Worm (Caenorhabditis elegans): ENCODE results near the gene F23H12.5.

F23H12.5 gene

ce11 chrV:12317894-12318553, 40.4 kb upstream of the F23H12.5 start, which contains the start of the genes R04F11.5 and R04F11.2:
TSS of gene R04F11.5 (minus strand) at chrV:12318019.
TSS of gene R04F11.2 (plus strand) at chrV:12318381.
- TF ChIP-seq sptf-1 (tag; optimal IDR thresholded peaks at IDR 0.05) (peak; percentile 3), elt-1 (tag; optimal IDR thresholded peaks at IDR 0.05; ENCODE audit: borderline replicate concordance, insufficient read depth) (no peak), nhr-12 (tag; optimal IDR thresholded peaks at IDR 0.05) (no peak), drap-1 (GFP tag; optimal IDR thresholded peaks at IDR 0.05) (no peak), nhr-237 (tag; optimal IDR thresholded peaks at IDR 0.05) (peak; percentile 79), ztf-11 (tag; optimal IDR thresholded peaks at IDR 0.05) (no peak), ceh-43 (GFP tag; optimal IDR thresholded peaks at IDR 0.05) (no peak), nhr-76 (tag; optimal IDR thresholded peaks at IDR 0.05) (no peak), nhr-28 (tag; optimal IDR thresholded peaks at IDR 0.05) (no peak), ceh-39 (tag; optimal IDR thresholded peaks at IDR 0.05) (peak; percentile 41), nhr-2 (tag; optimal IDR thresholded peaks at IDR 0.05) (no peak), tbx-8 (GFP tag; optimal IDR thresholded peaks at IDR 0.05) (no peak), snpc-4 (tag; optimal IDR thresholded peaks at IDR 0.05) (no peak), unc-62 (GFP tag; optimal IDR thresholded peaks at IDR 0.05) (peak; percentile 31), zip-8 (tag; optimal IDR thresholded peaks at IDR 0.05) (no peak), bed-3 (GFP tag; optimal IDR thresholded peaks at IDR 0.05) (no peak), unc-39 (tag; optimal IDR thresholded peaks at IDR 0.05) (no peak), cnd-1 (tag; optimal IDR thresholded peaks at IDR 0.05) (no peak), hlh-1 (tag; optimal IDR thresholded peaks at IDR 0.05) (peak; percentile 47), blmp-1 (tag; optimal IDR thresholded peaks at IDR 0.05) (no peak), lsy-2 (tag; optimal IDR thresholded peaks at IDR 0.05) (peak; percentile 98), elt-3 (tag; optimal IDR thresholded peaks at IDR 0.05) (no peak), sem-2 (GFP tag; optimal IDR thresholded peaks at IDR 0.05) (no peak), mls-2 (tag; optimal IDR thresholded peaks at IDR 0.05) (no peak), lin-32 (GFP tag; optimal IDR thresholded peaks at IDR 0.05) (no peak), ces-1 (GFP tag; optimal IDR thresholded peaks at IDR 0.05) (peak; percentile 52), flh-1 (GFP tag; optimal IDR thresholded peaks at IDR 0.05) (no peak), M03D4.4 (tag; optimal IDR thresholded peaks at IDR 0.05) (no peak), ceh-83 (GFP tag; optimal IDR thresholded peaks at IDR 0.05) (no peak), mep-1 (tag; optimal IDR thresholded peaks at IDR 0.05) (peak; percentile 90), unc-120 (tag; optimal IDR thresholded peaks at IDR 0.05; ENCODE audit: poor library complexity, severe bottlenecking) (no peak), lin-13 (tag; optimal IDR thresholded peaks at IDR 0.05) (peak; percentile 55), mab-5 (tag; optimal IDR thresholded peaks at IDR 0.05) (no peak), ham-2 (GFP tag; optimal IDR thresholded peaks at IDR 0.05) (no peak), pha-4 (tag; optimal IDR thresholded peaks at IDR 0.05) (peak; percentile 69)

DNA sequence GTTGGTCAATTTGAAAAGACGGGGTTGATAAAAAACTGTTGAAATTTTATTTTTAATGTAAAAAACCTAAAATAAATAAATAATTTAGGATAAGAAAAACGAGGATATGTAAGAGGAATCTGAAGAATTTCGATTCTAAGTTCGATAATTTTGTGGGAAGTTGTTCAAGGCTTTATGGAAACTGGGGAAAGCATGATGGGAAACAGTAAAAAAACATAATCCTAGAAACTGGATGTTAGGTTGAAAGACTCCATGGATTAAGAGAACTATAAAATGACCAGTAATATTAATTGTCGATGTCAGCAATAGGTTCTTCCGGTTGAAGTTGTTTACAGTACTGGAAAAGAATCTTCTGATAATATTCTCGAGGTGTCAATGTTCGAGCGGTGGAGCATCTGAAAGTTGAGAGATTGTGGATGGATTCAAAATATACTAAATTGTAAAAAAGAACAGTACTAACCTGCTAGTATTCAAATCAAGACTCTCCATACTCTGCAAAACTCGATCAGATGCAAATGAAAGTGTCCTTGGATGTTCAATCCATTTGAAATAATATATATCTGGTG, 38.1 kb upstream of the F23H12.5 start:
- TF ChIP-seq unc-62 (GFP tag; optimal IDR thresholded peaks at IDR 0.05), result no peak
- no peak for TF ChIP-seq flh-1 (GFP tag; optimal IDR thresholded peaks at IDR 0.05)
- no peak for TF ChIP-seq cnd-1 (tag; optimal IDR thresholded peaks at IDR 0.05)
- TF ChIP-seq mab-5 (tag; optimal IDR thresholded peaks at IDR 0.05), result no peak
- TF ChIP-seq hlh-1 (tag; optimal IDR thresholded peaks at IDR 0.05), result no peak
- TF ChIP-seq lsy-2 (tag; optimal IDR thresholded peaks at IDR 0.05), result no peak
- TF ChIP-seq ceh-43 (GFP tag; optimal IDR thresholded peaks at IDR 0.05), result no peak
- no peak for TF ChIP-seq sem-2 (GFP tag; optimal IDR thresholded peaks at IDR 0.05)
- TF ChIP-seq ces-1 (GFP tag; optimal IDR thresholded peaks at IDR 0.05), result no peak
- no peak for TF ChIP-seq ceh-39 (tag; optimal IDR thresholded peaks at IDR 0.05)
- TF ChIP-seq blmp-1 (tag; optimal IDR thresholded peaks at IDR 0.05), result no peak
- TF ChIP-seq unc-39 (tag; optimal IDR thresholded peaks at IDR 0.05), result no peak
- no peak for TF ChIP-seq ceh-83 (GFP tag; optimal IDR thresholded peaks at IDR 0.05)
- TF ChIP-seq M03D4.4 (tag; optimal IDR thresholded peaks at IDR 0.05), result no peak
- no peak for TF ChIP-seq nhr-237 (tag; optimal IDR thresholded peaks at IDR 0.05)
- TF ChIP-seq zip-8 (tag; optimal IDR thresholded peaks at IDR 0.05), result no peak
- TF ChIP-seq tbx-8 (GFP tag; optimal IDR thresholded peaks at IDR 0.05), result no peak
- no peak for TF ChIP-seq elt-1 (tag; optimal IDR thresholded peaks at IDR 0.05; ENCODE audit: borderline replicate concordance, insufficient read depth)
- TF ChIP-seq drap-1 (GFP tag; optimal IDR thresholded peaks at IDR 0.05), result no peak
- TF ChIP-seq lin-13 (tag; optimal IDR thresholded peaks at IDR 0.05), result no peak

ce11 chrV:12326638-12327037, 31.8 kb upstream of the F23H12.5 start:
- TF ChIP-seq drap-1 (GFP tag; optimal IDR thresholded peaks at IDR 0.05), result no peak
- no peak for TF ChIP-seq ztf-11 (tag; optimal IDR thresholded peaks at IDR 0.05)
- TF ChIP-seq nhr-76 (tag; optimal IDR thresholded peaks at IDR 0.05), result no peak
- TF ChIP-seq mab-5 (tag; optimal IDR thresholded peaks at IDR 0.05), result no peak
- TF ChIP-seq lin-13 (tag; optimal IDR thresholded peaks at IDR 0.05), result no peak

Measured in whole organism, mixed stage, embryonic.